Worm (Caenorhabditis elegans): ENCODE results near the gene oat-1.
"Not testable (repeated sequence)": the region's sequence is repeated elsewhere in the genome, so short reads cannot be mapped to it uniquely, and the experiment has no call there.

oat-1 gene

ce11 chrIV:8473756-8474155 is 1.4 kb upstream of the oat-1 start, which contains the start of gene C28C12.11:
C28C12.11 (plus strand) TSS chrIV:8474056.
- TF ChIP-seq sdz-38 (tag; optimal IDR thresholded peaks at IDR 0.05): no peak

ce11 chrIV:8470206-8470605 is 2.2 kb downstream of the oat-1 start:
- 0 out of 2 replicates have a peak, but pooled peaks have one; percentile 42 for TF ChIP-seq dox-1 (GFP tag; IDR thresholded peaks at IDR 0.05)
- TF ChIP-seq hsf-1 (GFP tag; IDR thresholded peaks at IDR 0.05): peak; percentile 95
- peak; percentile 52 for TF ChIP-seq F33H1.4 (GFP tag; IDR thresholded peaks at IDR 0.05)

ce11 chrIV:8468729-8469340 is 3.6 kb downstream of the oat-1 start:
- peak; percentile 55; the same call in 1 of the 2 replicates for TF ChIP-seq ekl-4 (GFP tag; IDR thresholded peaks at IDR 0.05)
- TF ChIP-seq hsf-1 (GFP tag; IDR thresholded peaks at IDR 0.05): peak; percentile 99
- TF ChIP-seq pbrm-1 (GFP tag; IDR thresholded peaks at IDR 0.05): peak; percentile 73
- TF ChIP-seq ztf-25 (GFP tag; IDR thresholded peaks at IDR 0.05): peak; percentile 57; the same call in 1 of the 2 replicates
- TF ChIP-seq F33H1.4 (GFP tag; IDR thresholded peaks at IDR 0.05): peak; percentile 27
- peak; percentile 90 for TF ChIP-seq ceh-40 (GFP tag; IDR thresholded peaks at IDR 0.05)
- TF ChIP-seq D2030.7 (GFP tag; IDR thresholded peaks at IDR 0.05): peak; percentile 59; the same call in 1 of the 2 replicates
- TF ChIP-seq aptf-3 (GFP tag; IDR thresholded peaks at IDR 0.05): 0 out of 2 replicates have a peak, but pooled peaks have one; percentile 16
- TF ChIP-seq Y53F4B.3 (GFP tag; IDR thresholded peaks at IDR 0.05): peak; percentile 20; the same call in 1 of the 2 replicates
- TF ChIP-seq attf-6 (GFP tag; IDR thresholded peaks at IDR 0.05): peak; percentile 49; the same call in 1 of the 2 replicates
- TF ChIP-seq dox-1 (GFP tag; IDR thresholded peaks at IDR 0.05): peak; percentile 94
- 0 out of 2 replicates have a peak, but pooled peaks have one; percentile 5 for TF ChIP-seq Y95B8A.8 (GFP tag; IDR thresholded peaks at IDR 0.05)
- TF ChIP-seq Y79H2A.3 (GFP tag; conservative IDR thresholded peaks at IDR 0.05): peak; percentile 78
- 0 out of 2 replicates have a peak, but pooled peaks have one; percentile 16 for TF ChIP-seq egl-44 (GFP tag; IDR thresholded peaks at IDR 0.05)
- TF ChIP-seq madf-3 (GFP tag; IDR thresholded peaks at IDR 0.05): peak; percentile 84
- TF ChIP-seq egrh-3 (GFP tag; IDR thresholded peaks at IDR 0.05): peak; percentile 69
- TF ChIP-seq B0019.2 (GFP tag; conservative IDR thresholded peaks at IDR 0.05): peak; percentile 16; the same call in 1 of the 2 replicates
- TF ChIP-seq cebp-2 (GFP tag; IDR thresholded peaks at IDR 0.05): 0 out of 2 replicates have a peak, but pooled peaks have one; percentile 19
- peak; percentile 66; the same call in 1 of the 2 replicates for TF ChIP-seq F39B2.1 (GFP tag; IDR thresholded peaks at IDR 0.05)
- TF ChIP-seq rpc-1 (optimal IDR thresholded peaks at IDR 0.05): peak; percentile 31
- not testable (repeated sequence) for TF ChIP-seq rpc-1 (tag; optimal IDR thresholded peaks at IDR 0.05)
- TF ChIP-seq egl-18 (GFP tag; IDR thresholded peaks at IDR 0.05): 0 out of 2 replicates have a peak, but pooled peaks have one; percentile 44
- TF ChIP-seq madf-6 (GFP tag; IDR thresholded peaks at IDR 0.05): peak; percentile 43
- peak; percentile 83 for TF ChIP-seq rcor-1 (GFP tag; IDR thresholded peaks at IDR 0.05)
- TF ChIP-seq Y56A3A.18 (GFP tag; IDR thresholded peaks at IDR 0.05): 0 out of 2 replicates have a peak, but pooled peaks have one; percentile 9

- TF ChIP-seq rcor-1 (GFP tag; IDR thresholded peaks at IDR 0.05) (0 out of 2 replicates have a peak, but pooled peaks have one; percentile 11), hsf-1 (GFP tag; IDR thresholded peaks at IDR 0.05) (peak; percentile 97), madf-6 (GFP tag; IDR thresholded peaks at IDR 0.05) (peak; percentile 54), aptf-3 (GFP tag; IDR thresholded peaks at IDR 0.05) (0 out of 2 replicates have a peak, but pooled peaks have one; percentile 17), F33H1.4 (GFP tag; IDR thresholded peaks at IDR 0.05) (peak; percentile 68), dox-1 (GFP tag; IDR thresholded peaks at IDR 0.05) (0 out of 2 replicates have a peak, but pooled peaks have one; percentile 49), egrh-3 (GFP tag; IDR thresholded peaks at IDR 0.05) (peak; percentile 17; the same call in 1 of the 2 replicates)
Measured at ce11 chrIV:8467343-8467742, 5.0 kb downstream of the oat-1 start.

ce11 chrIV:8464187-8464586 is 8.2 kb downstream of the oat-1 start:
- TF ChIP-seq ekl-4 (GFP tag; IDR thresholded peaks at IDR 0.05): no peak
- TF ChIP-seq mcd-1 (GFP tag; IDR thresholded peaks at IDR 0.05): no peak
- TF ChIP-seq dpff-1 (tag; optimal IDR thresholded peaks at IDR 0.05): no peak
- no peak for TF ChIP-seq him-1 (tag; optimal IDR thresholded peaks at IDR 0.05)
- TF ChIP-seq ama-1 (optimal IDR thresholded peaks at IDR 0.05): no peak
- no peak for TF ChIP-seq ama-1 (GFP tag; optimal IDR thresholded peaks at IDR 0.05)
- no peak for TF ChIP-seq hlh-12 (tag; optimal IDR thresholded peaks at IDR 0.05)

Measured in whole organism, young adult.